Worm (Caenorhabditis elegans) whole organism, young adult: ENCODE data around the gene T23B5.6.

Source experiments
- C06A6.2 ChIP-seq: fragments of 200-800 bp; sonication (Bioruptor generic); conservative IDR thresholded peaks from 2 replicates; pipeline ENCODE4 v1.3.6; 2022; ENCODE audit warnings: missing genetic modification characterization, missing compliant biosample characterization
- F10E7.11 ChIP-seq: sonication (generic microtip); optimal IDR thresholded peaks from 2 replicates; lab custom pipeline; 2017; ENCODE audit warnings: mild to moderate bottlenecking, missing genetic modification characterization, moderate library complexity, missing compliant biosample characterization
- F22D6.2 ChIP-seq: sonication (generic microtip); optimal IDR thresholded peaks from 2 replicates; lab custom pipeline; 2016; ENCODE audit warnings: mild to moderate bottlenecking, missing genetic modification characterization, missing compliant biosample characterization
- F23B12.7 ChIP-seq: sonication (generic microtip); optimal IDR thresholded peaks from 2 replicates; lab custom pipeline; 2017; ENCODE audit warnings: missing genetic modification characterization, mild to moderate bottlenecking, missing compliant biosample characterization, antibody characterized with exemption, moderate library complexity; ENCODE audit not compliant: insufficient read depth
- F37B4.10 ChIP-seq: fragments of 200-800 bp; sonication (Bioruptor generic); IDR thresholded peaks from 2 replicates; pipeline ENCODE4 v1.3.6; 2022; ENCODE audit warnings: missing genetic modification characterization, missing compliant biosample characterization
- F55B11.4 ChIP-seq: sonication (generic microtip); optimal IDR thresholded peaks from 2 replicates; lab custom pipeline; 2016; ENCODE audit warnings: missing compliant biosample characterization, missing genetic modification characterization, borderline replicate concordance; ENCODE audit not compliant: insufficient read depth
- K11D2.4 ChIP-seq: fragments of 200-800 bp; sonication (Bioruptor generic); IDR thresholded peaks from 2 replicates; pipeline ENCODE4 v1.3.6; 2022; ENCODE audit warnings: missing genetic modification reagents, missing genetic modification characterization, missing compliant biosample characterization
- Y53G8AR.9 ChIP-seq: fragments of 200-800 bp; sonication (Bioruptor generic); conservative IDR thresholded peaks from 2 replicates; pipeline ENCODE4 v1.3.6; 2022; ENCODE audit warnings: missing genetic modification reagents, missing genetic modification characterization, missing compliant biosample characterization
- Y56A3A.18 ChIP-seq: fragments of 200-800 bp; sonication (Bioruptor generic); IDR thresholded peaks from 2 replicates; pipeline ENCODE4 v1.3.6; 2022; ENCODE audit warnings: missing genetic modification reagents, missing genetic modification characterization, missing compliant biosample characterization
- ZK185.1 ChIP-seq: sonication (generic microtip); optimal IDR thresholded peaks from 2 replicates; lab custom pipeline; 2016; ENCODE audit warnings: mild to moderate bottlenecking, missing genetic modification characterization, missing compliant biosample characterization; ENCODE audit not compliant: poor library complexity, severe bottlenecking
- ama-1 ChIP-seq, 3 experiments: fragments of 150-350 bp in 1 of 3; sonication (generic microtip) in 2 of 3; optimal IDR thresholded peaks; 2 replicates each; lab custom pipeline; 2014 to 2018; ENCODE audit warnings: missing biosample characterization in 2 of 3, missing genetic modification characterization in 2 of 3, missing genetic modification reagents in 2 of 3
- aptf-2 ChIP-seq: fragments of 200-800 bp; sonication (Bioruptor generic); conservative IDR thresholded peaks from 2 replicates; pipeline ENCODE4 v1.3.6; 2022; ENCODE audit warnings: missing genetic modification reagents, missing genetic modification characterization, missing compliant biosample characterization
- atf-7 ChIP-seq: sonication (generic microtip); optimal IDR thresholded peaks from 2 replicates; lab custom pipeline; 2017; ENCODE audit warnings: mild to moderate bottlenecking, missing genetic modification characterization, missing compliant biosample characterization
- athp-1 ChIP-seq: sonication (generic microtip); optimal IDR thresholded peaks from 2 replicates; lab custom pipeline; 2017; ENCODE audit warnings: mild to moderate bottlenecking, missing genetic modification characterization, missing compliant biosample characterization
- attf-3 ChIP-seq: fragments of 200-800 bp; sonication (Bioruptor generic); conservative IDR thresholded peaks from 2 replicates; pipeline ENCODE4 v1.3.6; 2022; ENCODE audit warnings: missing genetic modification reagents, missing genetic modification characterization, missing compliant biosample characterization
- attf-6 ChIP-seq: fragments of 200-800 bp; sonication (Bioruptor generic); IDR thresholded peaks from 2 replicates; pipeline ENCODE4 v1.3.6; 2022; ENCODE audit warnings: missing genetic modification reagents, missing genetic modification characterization, missing compliant biosample characterization
- cebp-2 ChIP-seq: fragments of 200-800 bp; sonication (Bioruptor generic); IDR thresholded peaks from 2 replicates; pipeline ENCODE4 v1.3.6; 2022; ENCODE audit warnings: missing genetic modification characterization, missing compliant biosample characterization
- ceh-27 ChIP-seq: fragments of 200-800 bp; sonication (Bioruptor generic); optimal IDR thresholded peaks from 2 replicates; lab custom pipeline; 2018; ENCODE audit warnings: mild to moderate bottlenecking, missing genetic modification characterization, moderate library complexity, missing compliant biosample characterization
- ceh-91 ChIP-seq: fragments of 200-800 bp; sonication (Bioruptor generic); IDR thresholded peaks from 2 replicates; pipeline ENCODE4 v1.3.6; 2022; ENCODE audit warnings: missing genetic modification reagents, missing genetic modification characterization, missing compliant biosample characterization
- die-1 ChIP-seq: sonication (generic microtip); optimal IDR thresholded peaks from 2 replicates; lab custom pipeline; 2016; ENCODE audit warnings: missing genotype, mild to moderate bottlenecking, missing genetic modification characterization, missing compliant biosample characterization
- dox-1 ChIP-seq: fragments of 200-800 bp; sonication (Bioruptor generic); IDR thresholded peaks from 2 replicates; pipeline ENCODE4 v1.3.6; 2022; ENCODE audit warnings: missing genetic modification reagents, missing genetic modification characterization, missing compliant biosample characterization
- dpl-1 ChIP-seq: fragments of 150-350 bp; optimal IDR thresholded peaks from 2 replicates; lab custom pipeline; 2014; ENCODE audit warnings: missing biosample characterization, missing genetic modification reagents, missing genetic modification characterization
- efl-1 ChIP-seq: fragments of 150-350 bp; optimal IDR thresholded peaks from 2 replicates; lab custom pipeline; 2014; ENCODE audit warnings: missing biosample characterization, missing genetic modification reagents, missing genetic modification characterization
- fkh-3 ChIP-seq: sonication (generic microtip); optimal IDR thresholded peaks from 2 replicates; lab custom pipeline; 2016; ENCODE audit warnings: mild to moderate bottlenecking, missing genetic modification characterization, missing compliant biosample characterization
- him-1 ChIP-seq: sonication (generic microtip); optimal IDR thresholded peaks from 2 replicates; lab custom pipeline; 2016; ENCODE audit warnings: missing genotype, missing genetic modification reagents, missing genetic modification characterization, missing compliant biosample characterization
- hlh-26 ChIP-seq: fragments of 200-800 bp; sonication (Bioruptor generic); conservative IDR thresholded peaks from 2 replicates; pipeline ENCODE4 v1.3.6; 2022; ENCODE audit warnings: missing genetic modification reagents, missing genetic modification characterization, missing compliant biosample characterization
- hmg-1.2 ChIP-seq: fragments of 200-800 bp; sonication (Bioruptor generic); IDR thresholded peaks from 2 replicates; pipeline ENCODE4 v1.3.6; 2022; ENCODE audit warnings: missing genetic modification reagents, missing genetic modification characterization, missing compliant biosample characterization
- hrde-1 ChIP-seq: sonication (generic microtip); optimal IDR thresholded peaks from 2 replicates; lab custom pipeline; 2016; ENCODE audit warnings: missing genetic modification characterization, mild to moderate bottlenecking, missing compliant biosample characterization, moderate library complexity, missing genotype, missing genetic modification reagents, borderline replicate concordance
- hsf-1 ChIP-seq: fragments of 200-800 bp; sonication (Bioruptor generic); IDR thresholded peaks from 2 replicates; pipeline ENCODE4 v1.3.6; 2022; ENCODE audit warnings: missing genetic modification reagents, missing genetic modification characterization, missing compliant biosample characterization
- let-526 ChIP-seq: fragments of 200-800 bp; sonication (Bioruptor generic); IDR thresholded peaks from 2 replicates; pipeline ENCODE4 v1.3.6; 2022; ENCODE audit warnings: missing genetic modification reagents, missing genetic modification characterization, missing compliant biosample characterization
- lin-54 ChIP-seq: fragments of 200-800 bp; sonication (Bioruptor generic); optimal IDR thresholded peaks from 2 replicates; lab custom pipeline; 2018; ENCODE audit warnings: mild to moderate bottlenecking, missing genetic modification characterization, missing compliant biosample characterization
- lir-1 ChIP-seq: fragments of 200-800 bp; sonication (Bioruptor generic); conservative IDR thresholded peaks from 2 replicates; pipeline ENCODE4 v1.3.6; 2022; ENCODE audit warnings: missing genetic modification reagents, missing genetic modification characterization, missing compliant biosample characterization
- madf-6 ChIP-seq: fragments of 200-800 bp; sonication (Bioruptor generic); IDR thresholded peaks from 2 replicates; pipeline ENCODE4 v1.3.6; 2022; ENCODE audit warnings: missing genetic modification reagents, missing genetic modification characterization, missing compliant biosample characterization
- mes-4 ChIP-seq: sonication (generic microtip); optimal IDR thresholded peaks from 2 replicates; lab custom pipeline; 2016; ENCODE audit warnings: missing genotype, missing genetic modification characterization, missing compliant biosample characterization
- nfyb-1 ChIP-seq: fragments of 200-800 bp; sonication (Bioruptor generic); IDR thresholded peaks from 2 replicates; pipeline ENCODE4 v1.3.6; 2022; ENCODE audit warnings: missing genetic modification reagents, missing genetic modification characterization, missing compliant biosample characterization
- nhr-27 ChIP-seq: fragments of 200-800 bp; sonication (Bioruptor generic); optimal IDR thresholded peaks from 2 replicates; lab custom pipeline; 2018; ENCODE audit warnings: mild to moderate bottlenecking, missing genetic modification characterization, moderate library complexity, missing compliant biosample characterization
- nhr-80 ChIP-seq: sonication (generic microtip); optimal IDR thresholded peaks from 2 replicates; lab custom pipeline; 2016; ENCODE audit warnings: missing genetic modification characterization, missing compliant biosample characterization
- nhr-90 ChIP-seq: sonication (generic microtip); optimal IDR thresholded peaks from 2 replicates; lab custom pipeline; 2016; ENCODE audit warnings: missing genotype, mild to moderate bottlenecking, missing genetic modification characterization, missing compliant biosample characterization
- pbrm-1 ChIP-seq: fragments of 200-800 bp; sonication (Bioruptor generic); IDR thresholded peaks from 2 replicates; pipeline ENCODE4 v1.3.6; 2022; ENCODE audit warnings: missing genetic modification reagents, missing genetic modification characterization, missing compliant biosample characterization
- rec-8 ChIP-seq, 2 experiments: sonication (generic microtip); optimal IDR thresholded peaks; 2 replicates each; lab custom pipeline; 2016; ENCODE audit warnings: mild to moderate bottlenecking in 2 of 2, missing genetic modification characterization in 2 of 2, missing genetic modification reagents in 2 of 2, missing genotype in 2 of 2, missing biosample characterization in 1 of 2, missing compliant biosample characterization in 1 of 2, moderate library complexity in 1 of 2
- repo-1 ChIP-seq: sonication (generic microtip); optimal IDR thresholded peaks from 2 replicates; lab custom pipeline; 2017; ENCODE audit warnings: mild to moderate bottlenecking, missing genetic modification characterization, missing compliant biosample characterization
- rpc-1 ChIP-seq, 2 experiments: fragments of 150-350 bp in 1 of 2; sonication (generic microtip) in 1 of 2; optimal IDR thresholded peaks; 2 replicates each; lab custom pipeline; 2014 to 2018; ENCODE audit warnings: missing biosample characterization in 1 of 2, missing genetic modification characterization in 1 of 2, missing genetic modification reagents in 1 of 2, missing genotype in 1 of 2
- sea-2 ChIP-seq: fragments of 200-800 bp; sonication (Bioruptor generic); IDR thresholded peaks from 2 replicates; pipeline ENCODE4 v1.3.6; 2022; ENCODE audit warnings: missing genetic modification characterization, missing compliant biosample characterization
- tbp1 ChIP-seq: fragments of 200-800 bp; sonication (Bioruptor generic); optimal IDR thresholded peaks from 2 replicates; lab custom pipeline; 2018; ENCODE audit warnings: mild to moderate bottlenecking, missing genetic modification characterization, missing compliant biosample characterization
- unc-62 ChIP-seq: fragments of 150-350 bp; optimal IDR thresholded peaks from 2 replicates; lab custom pipeline; 2014; ENCODE audit warnings: missing biosample characterization, missing genetic modification reagents, missing genetic modification characterization
- xnd-1 ChIP-seq: sonication (generic microtip); optimal IDR thresholded peaks from 2 replicates; lab custom pipeline; 2016; ENCODE audit warnings: missing genotype, missing genetic modification reagents, missing genetic modification characterization, missing compliant biosample characterization
- ztf-22 ChIP-seq: fragments of 200-800 bp; sonication (Bioruptor generic); optimal IDR thresholded peaks from 2 replicates; lab custom pipeline; 2018; ENCODE audit warnings: mild to moderate bottlenecking, missing genetic modification characterization, moderate library complexity, missing compliant biosample characterization
- ztf-26 ChIP-seq: sonication (generic microtip); optimal IDR thresholded peaks from 2 replicates; lab custom pipeline; 2017; ENCODE audit warnings: missing genetic modification characterization, missing compliant biosample characterization

Gene T23B5.6

DNA sequence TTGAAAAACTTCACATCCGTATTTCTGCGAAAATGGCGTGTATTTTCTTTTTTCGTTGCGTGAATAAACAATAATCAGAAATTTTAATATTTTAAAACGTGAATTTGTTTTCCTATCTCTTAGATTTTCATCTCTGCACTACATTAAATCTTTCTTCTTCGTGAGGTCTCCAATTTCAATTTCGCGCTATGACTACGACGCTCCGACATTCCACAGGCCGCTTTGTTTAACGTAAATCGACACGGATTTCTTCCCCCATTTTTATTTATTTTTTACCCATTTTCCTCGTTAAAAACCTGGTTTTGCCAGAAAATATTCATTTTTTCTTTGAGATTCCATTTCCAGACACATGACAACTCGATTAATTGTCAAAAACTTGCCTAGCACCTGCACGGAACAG, 47.6 kb upstream of the T23B5.6 start, which contains the start of the genes T23F6.3 and rbd-1 (continued):
- no peak for TF ChIP-seq hlh-26 (GFP tag; lab: Robert Waterston, UW)
- TF ChIP-seq mes-4 (tag; lab: Kevin White, UChicago), result no peak
- TF ChIP-seq F10E7.11, result no peak
- TF ChIP-seq hmg-1.2 (GFP tag; lab: Robert Waterston, UW), result peak; percentile 46
- TF ChIP-seq C06A6.2, result no peak
- no peak for TF ChIP-seq hrde-1
- peak; percentile 73 for TF ChIP-seq K11D2.4 (GFP tag; lab: Robert Waterston, UW)
- no peak for TF ChIP-seq F37B4.10 (GFP tag; lab: Robert Waterston, UW)
- TF ChIP-seq tbp1 (GFP tag; lab: Kevin White, UChicago), result peak; percentile 37
- peak; percentile 71 for TF ChIP-seq ceh-27 (GFP tag; lab: Kevin White, UChicago)
- no peak for TF ChIP-seq sea-2 (GFP tag; lab: Robert Waterston, UW)
- TF ChIP-seq ztf-22, result no peak
- no peak for TF ChIP-seq ama-1 (optimal IDR thresholded peaks at IDR 0.05; lab: Kevin White, UChicago)
- no peak for TF ChIP-seq ama-1 (GFP tag; optimal IDR thresholded peaks at IDR 0.05; lab: Kevin White, UChicago)
- no peak for TF ChIP-seq die-1 (tag; lab: Kevin White, UChicago)
- peak; percentile 98 for TF ChIP-seq lin-54 (GFP tag; lab: Kevin White, UChicago)
- TF ChIP-seq rec-8 (tag; optimal IDR thresholded peaks at IDR 0.05; lab: Kevin White, UChicago), result no peak
- TF ChIP-seq xnd-1 (tag; lab: Kevin White, UChicago), result no peak
- no peak for TF ChIP-seq repo-1
- peak; percentile 54; the same call in 1 of the 2 replicates for TF ChIP-seq pbrm-1 (GFP tag; lab: Robert Waterston, UW)
- TF ChIP-seq nhr-27 (tag; lab: Kevin White, UChicago), result no peak
- TF ChIP-seq ztf-26 (tag; lab: Kevin White, UChicago), result no peak
- no peak for TF ChIP-seq F22D6.2
- TF ChIP-seq nhr-90 (tag; lab: Kevin White, UChicago), result no peak
- no peak for TF ChIP-seq F55B11.4 (tag; lab: Kevin White, UChicago)
- TF ChIP-seq rpc-1 (optimal IDR thresholded peaks at IDR 0.05; lab: Kevin White, UChicago), result no peak
- TF ChIP-seq rpc-1 (tag; optimal IDR thresholded peaks at IDR 0.05; lab: Kevin White, UChicago), result no peak
- TF ChIP-seq lir-1 (GFP tag; lab: Robert Waterston, UW), result 0 out of 2 replicates have a peak, but pooled peaks have one; percentile 13
- no peak for TF ChIP-seq athp-1 (tag; lab: Kevin White, UChicago)
- TF ChIP-seq attf-3 (GFP tag; lab: Robert Waterston, UW), result peak; percentile 100
- 0 out of 2 replicates have a peak, but pooled peaks have one; percentile 52 for TF ChIP-seq attf-6
- TF ChIP-seq nhr-80, result no peak
- peak; percentile 74 for TF ChIP-seq nfyb-1 (GFP tag; lab: Robert Waterston, UW)
- TF ChIP-seq F23B12.7 (tag; lab: Kevin White, UChicago), result peak; percentile 74
- TF ChIP-seq him-1 (tag; lab: Kevin White, UChicago), result peak; percentile 29
- no peak for TF ChIP-seq ceh-91 (GFP tag; lab: Robert Waterston, UW)
- TF ChIP-seq cebp-2, result no peak
- peak; percentile 94 for TF ChIP-seq dpl-1
- no peak for TF ChIP-seq fkh-3
- peak; percentile 25; the same call in 1 of the 2 replicates for TF ChIP-seq madf-6 (GFP tag; lab: Robert Waterston, UW)
- no peak for TF ChIP-seq hsf-1 (GFP tag; lab: Robert Waterston, UW)
- TF ChIP-seq let-526 (GFP tag; lab: Robert Waterston, UW), result no peak
- TF ChIP-seq aptf-2 (GFP tag; lab: Robert Waterston, UW), result no peak
- peak; percentile 73 for TF ChIP-seq ZK185.1 (tag; lab: Kevin White, UChicago)
- TF ChIP-seq Y56A3A.18 (GFP tag; lab: Robert Waterston, UW), result no peak
- TF ChIP-seq Y53G8AR.9 (GFP tag; lab: Robert Waterston, UW), result peak; percentile 40; the same call in 1 of the 2 replicates
- TF ChIP-seq dox-1 (GFP tag; lab: Robert Waterston, UW), result peak; percentile 72
- TF ChIP-seq unc-62, result no peak
- TF ChIP-seq efl-1 (GFP tag; lab: Kevin White, UChicago), result peak; percentile 96
- no peak for TF ChIP-seq atf-7 (tag; lab: Kevin White, UChicago)
